Fruit fly (Drosophila melanogaster) whole organism, embryonic: ENCODE results near the gene Fdx1.
A peak's percentile ranks its signal among the peaks of the same experiment; 100 is the strongest.

Source experiments
- Ada2b ChIP-seq: fragments of 200-800 bp; sonication (Bioruptor generic); IDR thresholded peaks from 2 replicates; pipeline ENCODE4 v1.3.6; 2022; ENCODE audit warnings: missing biosample characterization, missing genetic modification characterization
- Awh ChIP-seq: fragments of 200-800 bp; sonication (Bioruptor generic); IDR thresholded peaks from 2 replicates; pipeline ENCODE4, ENCODE4 v1.3.6; 2022; ENCODE audit warnings: missing biosample characterization, missing genetic modification characterization
- Bdp1 ChIP-seq: fragments of 200-800 bp; sonication (Bioruptor generic); optimal IDR thresholded peaks from 3 replicates; lab custom pipeline; 2016; ENCODE audit warnings: missing biosample characterization, missing genetic modification characterization
- Bgb ChIP-seq: fragments of 200-800 bp; sonication (Bioruptor generic); IDR thresholded peaks from 2 replicates; pipeline ENCODE4 v1.3.6; 2022; ENCODE audit warnings: missing biosample characterization, missing genetic modification characterization; ENCODE audit not compliant: partially characterized antibody
- CG1024 ChIP-seq: fragments of 200-800 bp; sonication (Bioruptor generic); IDR thresholded peaks from 2 replicates; pipeline ENCODE4 v1.3.6; 2022; ENCODE audit warnings: missing biosample characterization, missing genetic modification characterization
- CG13775 ChIP-seq: fragments of 200-800 bp; sonication (Bioruptor generic); optimal IDR thresholded peaks from 3 replicates; lab custom pipeline; 2017; ENCODE audit warnings: missing biosample characterization, mild to moderate bottlenecking, missing genetic modification characterization
- CG14710 ChIP-seq: fragments of 200-800 bp; sonication (Bioruptor generic); optimal IDR thresholded peaks from 3 replicates; lab custom pipeline; 2019; ENCODE audit warnings: missing biosample characterization, mild to moderate bottlenecking, missing genetic modification characterization, moderate library complexity
- CG18476 ChIP-seq: fragments of 200-800 bp; sonication (Bioruptor generic); optimal IDR thresholded peaks from 2 replicates; lab custom pipeline; 2016; ENCODE audit warnings: missing biosample characterization, mild to moderate bottlenecking, missing genetic modification characterization
- CG2678 ChIP-seq: fragments of 200-800 bp; sonication (Bioruptor generic); optimal IDR thresholded peaks from 3 replicates; lab custom pipeline; 2019; ENCODE audit warnings: missing biosample characterization, mild to moderate bottlenecking, missing genetic modification characterization, moderate library complexity
- CG2875 ChIP-seq: fragments of 200-800 bp; sonication (Bioruptor generic); optimal IDR thresholded peaks from 2 replicates; lab custom pipeline; 2017; ENCODE audit warnings: missing biosample characterization, mild to moderate bottlenecking, missing genetic modification characterization, missing genetic modification reagents
- CG30431 ChIP-seq: fragments of 200-800 bp; sonication (Bioruptor generic); optimal IDR thresholded peaks from 2 replicates; lab custom pipeline; 2017; ENCODE audit warnings: missing biosample characterization, missing genetic modification characterization
- CG33557 ChIP-seq: fragments of 200-800 bp; sonication (Bioruptor generic); optimal IDR thresholded peaks from 2 replicates; lab custom pipeline; 2019; ENCODE audit warnings: missing biosample characterization, mild to moderate bottlenecking, missing genetic modification characterization, moderate library complexity
- CG34422 ChIP-seq: fragments of 200-800 bp; sonication (Bioruptor generic); IDR thresholded peaks from 3 replicates; pipeline ENCODE4 v1.3.6; 2022; ENCODE audit warnings: missing biosample characterization, missing genetic modification characterization
- CG42726 ChIP-seq: fragments of 200-800 bp; sonication (Bioruptor generic); IDR thresholded peaks from 2 replicates; pipeline ENCODE4 v1.3.6; 2022; ENCODE audit warnings: missing biosample characterization, missing genetic modification characterization; ENCODE audit not compliant: partially characterized antibody
- CG4328 ChIP-seq: fragments of 200-800 bp; sonication (Bioruptor generic); optimal IDR thresholded peaks from 3 replicates; lab custom pipeline; 2017; ENCODE audit warnings: missing biosample characterization, missing genetic modification reagents, missing genetic modification characterization
- CG5245 ChIP-seq: fragments of 200-800 bp; sonication (Bioruptor generic); optimal IDR thresholded peaks from 3 replicates; lab custom pipeline; 2016; ENCODE audit warnings: missing biosample characterization, missing genetic modification characterization
- CG6765 ChIP-seq: fragments of 200-800 bp; sonication (Bioruptor generic); optimal IDR thresholded peaks from 3 replicates; lab custom pipeline; 2017; ENCODE audit warnings: missing biosample characterization, mild to moderate bottlenecking, missing genetic modification characterization
- CG7372 ChIP-seq: fragments of 200-800 bp; sonication (Bioruptor generic); IDR thresholded peaks from 2 replicates; pipeline ENCODE4 v1.3.6; 2022; ENCODE audit warnings: missing biosample characterization, missing genetic modification characterization
- CG7556 ChIP-seq: fragments of 200-800 bp; sonication (Bioruptor generic); optimal IDR thresholded peaks from 2 replicates; lab custom pipeline; 2017; ENCODE audit warnings: missing biosample characterization, mild to moderate bottlenecking, missing genetic modification characterization
- CG8089 ChIP-seq: fragments of 200-800 bp; sonication (Bioruptor generic); optimal IDR thresholded peaks from 3 replicates; lab custom pipeline; 2016; ENCODE audit warnings: missing biosample characterization, missing genetic modification characterization
- CG9817 ChIP-seq: fragments of 200-800 bp; sonication (Bioruptor generic); optimal IDR thresholded peaks from 2 replicates; lab custom pipeline; 2018; ENCODE audit warnings: missing biosample characterization, mild to moderate bottlenecking, missing genetic modification characterization, moderate library complexity
- CG9876 ChIP-seq: fragments of 200-800 bp; sonication (Bioruptor generic); optimal IDR thresholded peaks from 2 replicates; lab custom pipeline; 2016; ENCODE audit warnings: missing biosample characterization, missing genetic modification characterization
- Camta ChIP-seq: fragments of 200-800 bp; sonication (Bioruptor generic); optimal IDR thresholded peaks from 2 replicates; lab custom pipeline; 2016; ENCODE audit warnings: missing biosample characterization, missing genetic modification characterization
- Dp ChIP-seq: fragments of 200-800 bp; sonication (Bioruptor generic); optimal IDR thresholded peaks from 2 replicates; lab custom pipeline; 2018; ENCODE audit warnings: missing biosample characterization, mild to moderate bottlenecking, missing genetic modification characterization, moderate library complexity
- E2f1 ChIP-seq: fragments of 200-800 bp; sonication (Bioruptor generic); IDR thresholded peaks from 2 replicates; pipeline ENCODE4 v1.3.6; 2022; ENCODE audit warnings: missing biosample characterization, missing genetic modification characterization
- Fer2 ChIP-seq: fragments of 200-800 bp; sonication (Bioruptor generic); optimal IDR thresholded peaks from 2 replicates; lab custom pipeline; 2018; ENCODE audit warnings: missing biosample characterization, mild to moderate bottlenecking, missing genetic modification characterization, moderate library complexity
- Hmr ChIP-seq: fragments of 200-800 bp; sonication (Bioruptor generic); optimal IDR thresholded peaks from 3 replicates; lab custom pipeline; 2017; ENCODE audit warnings: mild to moderate bottlenecking, missing biosample characterization, missing genetic modification reagents, missing genetic modification characterization
- Kr ChIP-seq: fragments of 200-800 bp; sonication (Bioruptor generic); optimal IDR thresholded peaks from 2 replicates; lab custom pipeline; 2017; ENCODE audit warnings: missing biosample characterization, mild to moderate bottlenecking, missing genetic modification characterization
- NC2α ChIP-seq: fragments of 200-800 bp; sonication (Bioruptor generic); optimal IDR thresholded peaks from 2 replicates; lab custom pipeline; 2016; ENCODE audit warnings: missing biosample characterization, missing genetic modification characterization
- Neu2 ChIP-seq: fragments of 200-800 bp; sonication (Bioruptor generic); optimal IDR thresholded peaks from 3 replicates; lab custom pipeline; 2016; ENCODE audit warnings: missing biosample characterization, missing genetic modification characterization, borderline replicate concordance
- Sox102F ChIP-seq: fragments of 200-800 bp; sonication (Bioruptor generic); optimal IDR thresholded peaks from 2 replicates; lab custom pipeline; 2018; ENCODE audit warnings: missing biosample characterization, mild to moderate bottlenecking, missing genetic modification characterization, moderate library complexity
- Taf1 ChIP-seq: fragments of 200-800 bp; sonication (Bioruptor generic); IDR thresholded peaks from 2 replicates; pipeline ENCODE4 v1.3.6; 2022; ENCODE audit warnings: missing biosample characterization, missing genetic modification characterization
- ac ChIP-seq: fragments of 200-800 bp; sonication (Bioruptor generic); optimal IDR thresholded peaks from 3 replicates; lab custom pipeline; 2017; ENCODE audit warnings: missing biosample characterization, mild to moderate bottlenecking, missing genetic modification characterization
- ato ChIP-seq: fragments of 200-800 bp; sonication (Bioruptor generic); IDR thresholded peaks from 2 replicates; pipeline ENCODE4 v1.3.6; 2022; ENCODE audit warnings: missing biosample characterization, missing genetic modification characterization; ENCODE audit not compliant: partially characterized antibody
- bcd ChIP-seq: fragments of 200-800 bp; sonication (Bioruptor generic); optimal IDR thresholded peaks from 2 replicates; lab custom pipeline; 2017; ENCODE audit warnings: missing biosample characterization, mild to moderate bottlenecking, missing genetic modification characterization
- ci ChIP-seq: fragments of 200-800 bp; sonication (Bioruptor generic); IDR thresholded peaks from 3 replicates; pipeline ENCODE4 v1.3.6; 2022; ENCODE audit warnings: missing biosample characterization, missing genetic modification characterization
- crc ChIP-seq: fragments of 200-800 bp; sonication (Bioruptor generic); optimal IDR thresholded peaks from 2 replicates; lab custom pipeline; 2016; ENCODE audit warnings: missing biosample characterization, missing genetic modification characterization
- dimm ChIP-seq: fragments of 200-800 bp; sonication (Bioruptor generic); IDR thresholded peaks from 2 replicates; pipeline ENCODE4 v1.3.6; 2022; ENCODE audit warnings: missing biosample characterization, missing genetic modification characterization
- fru ChIP-seq: fragments of >200 bp; optimal IDR thresholded peaks from 2 replicates; lab custom pipeline; 2017
- gce ChIP-seq: fragments of 200-800 bp; sonication (Bioruptor generic); IDR thresholded peaks from 3 replicates; pipeline ENCODE4 v1.3.6; 2022; ENCODE audit warnings: missing biosample characterization, missing genetic modification characterization
- gcm ChIP-seq: fragments of 200-800 bp; sonication (Bioruptor generic); optimal IDR thresholded peaks from 2 replicates; lab custom pipeline; 2019; ENCODE audit warnings: missing biosample characterization, mild to moderate bottlenecking, missing genetic modification characterization, moderate library complexity
- gfzf ChIP-seq: fragments of 200-800 bp; sonication (Bioruptor generic); optimal IDR thresholded peaks from 2 replicates; lab custom pipeline; 2016; ENCODE audit warnings: missing biosample characterization, mild to moderate bottlenecking, missing genetic modification characterization, moderate library complexity
- grn ChIP-seq: fragments of 200-800 bp; sonication (Bioruptor generic); optimal IDR thresholded peaks from 3 replicates; lab custom pipeline; 2017; ENCODE audit warnings: missing biosample characterization, missing genetic modification characterization
- ranshi ChIP-seq: fragments of 200-800 bp; sonication (Bioruptor generic); IDR thresholded peaks from 2 replicates; pipeline ENCODE4 v1.3.6; 2022; ENCODE audit warnings: missing biosample characterization, missing genetic modification characterization
- trem ChIP-seq: fragments of 200-800 bp; optimal IDR thresholded peaks from 3 replicates; lab custom pipeline; 2019; ENCODE audit warnings: missing biosample characterization, mild to moderate bottlenecking, missing genetic modification characterization, moderate library complexity
- ttk ChIP-seq: fragments of 200-800 bp; sonication (Bioruptor generic); IDR thresholded peaks from 2 replicates; pipeline ENCODE4 v2.1.2; 2022; ENCODE audit warnings: missing biosample characterization, missing genetic modification characterization
- unpg ChIP-seq: fragments of 200-800 bp; sonication (Bioruptor generic); optimal IDR thresholded peaks from 3 replicates; lab custom pipeline; 2018; ENCODE audit warnings: missing biosample characterization, mild to moderate bottlenecking, missing genetic modification characterization, moderate library complexity
- z ChIP-seq: fragments of 200-800 bp; sonication (Bioruptor generic); IDR thresholded peaks from 3 replicates; pipeline ENCODE4 v1.3.6; 2022; ENCODE audit warnings: missing biosample characterization, missing genetic modification characterization
- zen ChIP-seq: fragments of 200-800 bp; sonication (Bioruptor generic); optimal IDR thresholded peaks from 3 replicates; lab custom pipeline; 2018; ENCODE audit warnings: missing biosample characterization, mild to moderate bottlenecking, missing genetic modification characterization, moderate library complexity

The Fdx1 gene

DNA sequence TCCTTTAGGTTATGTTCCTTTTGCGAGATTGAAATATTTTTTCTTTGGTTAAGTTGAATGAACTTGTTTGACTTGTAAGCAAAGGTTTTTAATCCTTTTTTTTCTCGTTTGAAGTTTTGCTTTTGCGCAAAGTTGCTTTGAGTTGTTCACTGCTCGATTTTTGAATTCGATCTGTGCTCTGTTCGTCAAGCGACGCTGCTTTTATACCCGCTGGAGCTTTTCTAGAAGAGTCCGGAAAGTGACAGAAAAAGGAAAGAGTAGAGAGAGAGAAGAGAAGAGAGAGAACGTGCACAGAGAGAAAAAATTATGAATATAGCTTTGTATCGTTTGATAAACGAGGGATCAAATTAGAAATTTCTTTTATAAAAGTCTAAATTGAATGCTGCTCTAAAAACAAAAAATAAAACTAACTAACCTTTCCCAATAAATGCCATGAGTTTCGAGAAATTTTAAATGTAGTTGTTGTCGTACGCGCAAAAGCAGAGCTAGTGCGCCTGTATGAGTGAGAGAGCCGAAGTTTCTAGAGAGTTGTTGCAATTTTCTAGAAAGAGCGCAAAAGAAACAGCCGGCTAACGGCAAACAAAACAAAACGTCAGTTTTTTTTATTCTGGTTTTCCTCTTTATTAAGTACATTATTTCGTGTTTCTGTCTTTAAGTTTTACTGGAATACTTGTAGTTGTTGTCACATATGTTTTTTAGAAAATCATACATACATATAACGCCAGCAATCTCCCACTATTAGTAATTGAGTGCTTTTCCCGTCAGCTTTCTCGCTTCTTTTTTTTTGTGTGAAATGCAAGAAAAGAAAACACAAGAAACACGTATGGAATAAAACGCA is 6.4 kb upstream of the Fdx1 start, which contains the start of gene Hsp26 (continued):
- TF ChIP-seq dimm (GFP tag; lab: Robert Waterston, UW) = peak; percentile 58; the same call in 1 of the 2 replicates
- TF ChIP-seq NC2α = peak; percentile 73
- no peak for TF ChIP-seq ato (GFP tag; lab: Robert Waterston, UW)
- TF ChIP-seq Neu2 (GFP tag; lab: Kevin White, UChicago) = no peak
- peak; percentile 21 for TF ChIP-seq CG33557 (GFP tag; lab: Kevin White, UChicago)
- no peak for TF ChIP-seq ac (GFP tag; lab: Kevin White, UChicago)
- TF ChIP-seq ttk (GFP tag; lab: Robert Waterston, UW) = peak; percentile 73
- TF ChIP-seq CG1024 (GFP tag; lab: Robert Waterston, UW) = peak; percentile 77
- peak; percentile 86 for TF ChIP-seq CG2678 (tag; lab: Kevin White, UChicago)
- peak; percentile 84 for TF ChIP-seq Ada2b
- peak; percentile 79 for TF ChIP-seq CG8089 (GFP tag; lab: Kevin White, UChicago)
- TF ChIP-seq Bdp1 = peak; percentile 70
- TF ChIP-seq CG5245 (GFP tag; lab: Kevin White, UChicago) = peak; percentile 49
- TF ChIP-seq CG7372 (GFP tag; lab: Robert Waterston, UW) = 0 out of 2 replicates have a peak, but pooled peaks have one; percentile 35
- peak; percentile 18 for TF ChIP-seq grn
- TF ChIP-seq CG30431 (GFP tag; lab: Kevin White, UChicago) = peak; percentile 18
- TF ChIP-seq CG6765 = peak; percentile 74
- TF ChIP-seq Fer2 (tag; lab: Kevin White, UChicago) = peak; percentile 31
- no peak for TF ChIP-seq Kr (GFP tag; lab: Kevin White, UChicago)
- TF ChIP-seq CG42726 (GFP tag; lab: Robert Waterston, UW) = no peak
- TF ChIP-seq Bgb (GFP tag; lab: Robert Waterston, UW) = no peak; the same call in 1 of the 2 replicates
- TF ChIP-seq ranshi = peak; percentile 80
- peak; percentile 74 for TF ChIP-seq CG9876
- no peak for TF ChIP-seq z (GFP tag; lab: Robert Waterston, UW)
- TF ChIP-seq trem (tag; lab: Kevin White, UChicago) = peak; percentile 54
- peak; percentile 74 for TF ChIP-seq CG18476 (GFP tag; lab: Kevin White, UChicago)
- TF ChIP-seq gfzf = no peak
- TF ChIP-seq Camta (GFP tag; lab: Kevin White, UChicago) = peak; percentile 87
- TF ChIP-seq ci = peak; percentile 96
- peak; percentile 75 for TF ChIP-seq Awh (GFP tag; lab: Robert Waterston, UW)
- TF ChIP-seq Taf1 = peak; percentile 39; the same call in 1 of the 2 replicates
- peak; percentile 73 for TF ChIP-seq CG2875
- peak; percentile 73 for TF ChIP-seq CG13775 (GFP tag; lab: Kevin White, UChicago)
- no peak for TF ChIP-seq fru (lab: Kevin White, UChicago)
- peak; percentile 52 for TF ChIP-seq CG9817
- peak; percentile 91 for TF ChIP-seq unpg
- TF ChIP-seq bcd (GFP tag; lab: Kevin White, UChicago) = peak; percentile 84
- peak; percentile 13 for TF ChIP-seq CG4328
- TF ChIP-seq CG14710 (tag; lab: Kevin White, UChicago) = peak; percentile 69
- no peak for TF ChIP-seq Dp (GFP tag; lab: Kevin White, UChicago)
- TF ChIP-seq Sox102F (GFP tag; lab: Kevin White, UChicago) = peak; percentile 90
- peak; percentile 86; the same call in 2 of the 3 replicates for TF ChIP-seq CG34422 (GFP tag; lab: Robert Waterston, UW)
- peak; percentile 86 for TF ChIP-seq E2f1 (GFP tag; lab: Robert Waterston, UW)
- TF ChIP-seq CG7556 = peak; percentile 89
- peak; percentile 83; the same call in 2 of the 3 replicates for TF ChIP-seq gce (GFP tag; lab: Robert Waterston, UW)
- TF ChIP-seq gcm = peak; percentile 87
- TF ChIP-seq zen (tag; lab: Kevin White, UChicago) = peak; percentile 24
- peak; percentile 86 for TF ChIP-seq Hmr (GFP tag; lab: Kevin White, UChicago)
- TF ChIP-seq crc (GFP tag; lab: Kevin White, UChicago) = peak; percentile 84
